Worm (Caenorhabditis elegans): ENCODE data around the gene T17H7.7.

The T17H7.7 gene

DNA sequence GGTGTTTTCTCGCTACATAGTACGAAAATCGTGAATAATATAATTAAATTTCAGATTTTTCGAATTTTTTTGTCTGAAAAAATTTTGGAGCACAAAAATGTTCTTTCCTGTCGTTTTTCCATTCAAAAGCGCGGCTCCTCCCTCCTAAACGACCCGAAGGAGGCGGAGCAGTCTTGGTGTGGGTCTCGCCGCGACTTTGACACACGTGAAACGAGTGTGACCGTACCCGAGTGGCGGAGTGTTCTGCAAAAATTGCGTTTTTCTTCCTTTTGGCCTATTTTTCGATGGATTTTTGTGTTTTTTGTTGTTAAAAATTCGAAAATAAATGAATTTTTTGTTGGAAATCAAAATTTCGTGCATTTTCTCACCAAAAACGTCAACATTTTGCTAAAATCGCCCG, 35.7 kb upstream of the T17H7.7 start, which contains the start of gene snt-2:
TSS of gene snt-2 (minus strand) at position 139 of the 400 bp plus-strand sequence.
- TF ChIP-seq lsy-2 (tag; optimal IDR thresholded peaks at IDR 0.05): peak; percentile 97
- no peak for TF ChIP-seq tbx-8 (GFP tag; optimal IDR thresholded peaks at IDR 0.05)
- peak; percentile 60 for TF ChIP-seq nhr-237 (tag; optimal IDR thresholded peaks at IDR 0.05)
- TF ChIP-seq ces-1 (GFP tag; optimal IDR thresholded peaks at IDR 0.05): peak; percentile 27
- TF ChIP-seq cnd-1 (tag; optimal IDR thresholded peaks at IDR 0.05): no peak
- no peak for TF ChIP-seq elt-3 (tag; optimal IDR thresholded peaks at IDR 0.05)
- no peak for TF ChIP-seq lin-32 (GFP tag; optimal IDR thresholded peaks at IDR 0.05)
- TF ChIP-seq drap-1 (GFP tag; optimal IDR thresholded peaks at IDR 0.05): no peak
- peak; percentile 60 for TF ChIP-seq lin-13 (tag; optimal IDR thresholded peaks at IDR 0.05)
- peak; percentile 60 for TF ChIP-seq pha-4 (tag; optimal IDR thresholded peaks at IDR 0.05)
- no peak for TF ChIP-seq nhr-12 (tag; optimal IDR thresholded peaks at IDR 0.05)
- TF ChIP-seq ztf-11 (tag; optimal IDR thresholded peaks at IDR 0.05): no peak
- TF ChIP-seq hlh-1 (tag; optimal IDR thresholded peaks at IDR 0.05): peak; percentile 42
- TF ChIP-seq ceh-43 (GFP tag; optimal IDR thresholded peaks at IDR 0.05): no peak
- no peak for TF ChIP-seq flh-1 (GFP tag; optimal IDR thresholded peaks at IDR 0.05)
- no peak for TF ChIP-seq sem-2 (GFP tag; optimal IDR thresholded peaks at IDR 0.05)
- TF ChIP-seq ceh-39 (tag; optimal IDR thresholded peaks at IDR 0.05): peak; percentile 24
- peak; percentile 71 for TF ChIP-seq mep-1 (tag; optimal IDR thresholded peaks at IDR 0.05)

DNA sequence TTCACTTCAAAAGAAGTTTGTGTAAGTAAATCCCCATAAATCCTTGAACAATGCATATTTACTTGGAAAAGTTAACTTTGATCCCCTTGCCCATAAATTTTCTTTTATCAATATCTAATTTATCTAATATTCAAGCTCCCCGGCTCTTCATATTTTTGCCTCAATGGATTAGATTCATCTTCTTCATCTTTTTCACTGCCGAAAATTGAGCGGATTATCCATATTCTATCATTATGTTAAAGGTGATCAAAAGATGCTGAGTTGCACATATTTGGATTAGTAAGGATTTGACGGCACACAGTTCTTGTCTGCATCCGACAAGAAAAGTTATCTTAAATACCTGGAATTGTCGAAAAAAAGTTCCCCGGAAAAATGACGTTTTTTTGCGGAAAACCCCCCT, 32.7 kb upstream of the T17H7.7 start:
- TF ChIP-seq M03D4.4 (tag; optimal IDR thresholded peaks at IDR 0.05): no peak
- TF ChIP-seq elt-1 (tag; optimal IDR thresholded peaks at IDR 0.05; ENCODE audit: borderline replicate concordance, insufficient read depth): no peak
- TF ChIP-seq zip-8 (tag; optimal IDR thresholded peaks at IDR 0.05): no peak
- no peak for TF ChIP-seq blmp-1 (tag; optimal IDR thresholded peaks at IDR 0.05)
- TF ChIP-seq hlh-1 (tag; optimal IDR thresholded peaks at IDR 0.05): no peak
- TF ChIP-seq nhr-237 (tag; optimal IDR thresholded peaks at IDR 0.05): no peak
- no peak for TF ChIP-seq unc-62 (GFP tag; optimal IDR thresholded peaks at IDR 0.05)
- no peak for TF ChIP-seq sem-2 (GFP tag; optimal IDR thresholded peaks at IDR 0.05)
- TF ChIP-seq cnd-1 (tag; optimal IDR thresholded peaks at IDR 0.05): no peak
- no peak for TF ChIP-seq lsy-2 (tag; optimal IDR thresholded peaks at IDR 0.05)
- no peak for TF ChIP-seq snpc-4 (tag; optimal IDR thresholded peaks at IDR 0.05)
- no peak for TF ChIP-seq mls-2 (tag; optimal IDR thresholded peaks at IDR 0.05)

DNA sequence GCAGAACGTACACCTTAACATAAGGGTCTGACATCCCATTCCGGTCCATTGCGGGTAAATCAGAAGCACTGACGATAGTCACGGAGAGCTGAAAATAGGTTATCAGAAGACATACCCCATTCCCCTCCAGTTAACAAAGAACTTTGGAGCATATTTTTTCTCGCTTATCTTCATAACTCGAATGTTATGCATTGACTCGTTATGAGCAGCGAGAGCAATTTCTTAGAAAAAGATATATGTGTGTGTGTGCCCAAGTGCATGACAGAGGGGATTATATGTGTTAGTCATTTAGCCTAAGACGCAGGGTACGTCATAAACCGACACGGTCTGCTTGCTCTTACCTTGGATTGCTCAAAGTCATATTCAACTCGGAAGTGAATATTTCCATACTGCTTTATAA, 31.7 kb upstream of the T17H7.7 start:
- TF ChIP-seq mls-2 (tag; optimal IDR thresholded peaks at IDR 0.05) (no peak), nhr-28 (tag; optimal IDR thresholded peaks at IDR 0.05) (no peak), elt-3 (tag; optimal IDR thresholded peaks at IDR 0.05) (no peak), nhr-76 (tag; optimal IDR thresholded peaks at IDR 0.05) (no peak), lin-13 (tag; optimal IDR thresholded peaks at IDR 0.05) (no peak), ces-1 (GFP tag; optimal IDR thresholded peaks at IDR 0.05) (no peak), pha-4 (tag; optimal IDR thresholded peaks at IDR 0.05) (no peak), elt-1 (tag; optimal IDR thresholded peaks at IDR 0.05; ENCODE audit: borderline replicate concordance, insufficient read depth) (no peak), flh-1 (GFP tag; optimal IDR thresholded peaks at IDR 0.05) (no peak), lsy-2 (tag; optimal IDR thresholded peaks at IDR 0.05) (no peak), nhr-12 (tag; optimal IDR thresholded peaks at IDR 0.05) (no peak), unc-120 (tag; optimal IDR thresholded peaks at IDR 0.05; ENCODE audit: poor library complexity, severe bottlenecking) (no peak), ham-2 (GFP tag; optimal IDR thresholded peaks at IDR 0.05) (no peak), lin-32 (GFP tag; optimal IDR thresholded peaks at IDR 0.05) (no peak), unc-62 (GFP tag; optimal IDR thresholded peaks at IDR 0.05) (no peak), sptf-1 (tag; optimal IDR thresholded peaks at IDR 0.05) (no peak), drap-1 (GFP tag; optimal IDR thresholded peaks at IDR 0.05) (no peak)

DNA sequence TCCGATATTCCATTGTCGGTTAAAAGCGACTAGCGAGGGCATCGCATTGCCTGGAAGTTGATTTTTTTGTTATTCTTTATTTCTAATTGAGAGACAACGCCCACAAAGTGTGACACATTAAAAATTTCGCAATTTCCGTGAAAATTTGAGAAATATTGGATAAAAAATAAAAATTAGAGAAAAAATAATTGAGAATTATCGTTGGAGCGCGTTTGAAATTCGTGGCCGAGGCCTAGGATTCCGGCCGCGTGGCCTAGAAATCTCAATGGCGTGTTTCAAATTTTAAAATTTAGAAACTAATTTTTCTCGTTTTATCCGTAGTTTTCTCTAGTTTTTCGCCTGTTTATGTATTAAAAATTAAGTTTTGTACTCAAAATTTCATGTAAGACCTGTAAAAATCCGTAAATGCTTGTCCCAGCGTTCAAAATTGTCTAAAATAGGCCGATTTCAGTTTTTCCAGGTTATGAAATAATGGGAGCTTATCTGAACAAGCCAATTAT, 25.4 kb upstream of the T17H7.7 start, which contains the start of the genes dagl-2 and ppm-1.G:
TSS of gene dagl-2 (minus strand) at position 52 of the 500 bp plus-strand sequence.
TSS of gene ppm-1.G (plus strand) at position 450 of the 500 bp plus-strand sequence.
- TF ChIP-seq ces-1 (GFP tag; optimal IDR thresholded peaks at IDR 0.05) (peak; percentile 88), M03D4.4 (tag; optimal IDR thresholded peaks at IDR 0.05) (no peak), flh-1 (GFP tag; optimal IDR thresholded peaks at IDR 0.05) (no peak), ceh-43 (GFP tag; optimal IDR thresholded peaks at IDR 0.05) (no peak), pha-4 (tag; optimal IDR thresholded peaks at IDR 0.05) (peak; percentile 11), ceh-39 (tag; optimal IDR thresholded peaks at IDR 0.05) (peak; percentile 24), nhr-237 (tag; optimal IDR thresholded peaks at IDR 0.05) (peak; percentile 67), mls-2 (tag; optimal IDR thresholded peaks at IDR 0.05) (peak; percentile 13), lsy-2 (tag; optimal IDR thresholded peaks at IDR 0.05) (peak; percentile 76), lin-13 (tag; optimal IDR thresholded peaks at IDR 0.05) (peak; percentile 12), unc-39 (tag; optimal IDR thresholded peaks at IDR 0.05) (no peak), mep-1 (tag; optimal IDR thresholded peaks at IDR 0.05) (peak; percentile 59)
